Fruit fly (Drosophila melanogaster): ENCODE measurements around the gene esc.

The esc gene

DNA sequence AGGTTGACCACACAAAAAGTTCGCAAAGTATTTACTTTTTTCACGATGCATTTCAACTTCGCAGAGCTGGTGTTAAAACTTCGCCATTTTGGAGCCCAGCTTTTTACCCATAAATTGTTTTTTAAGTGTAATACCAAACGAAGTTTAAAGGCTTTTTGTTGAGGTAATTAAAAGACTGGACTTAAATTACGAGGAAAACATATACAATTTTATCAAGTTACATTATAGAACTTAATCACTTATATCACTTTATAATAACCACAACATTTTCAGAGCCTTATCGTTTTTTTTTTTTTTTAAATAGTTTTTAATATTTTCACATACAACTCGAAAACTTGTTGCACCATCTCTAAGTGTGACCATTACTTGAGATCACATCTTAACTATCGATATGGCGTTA is 41.2 kb downstream of the esc start, which contains the start of gene CG14931:
Gene CG14931, plus strand, starts transcription at position 301 of the 400 bp plus-strand sequence.
- TF ChIP-seq jim (GFP tag; optimal IDR thresholded peaks at IDR 0.05) (no peak), sage (GFP tag; optimal IDR thresholded peaks at IDR 0.05) (no peak), h (GFP tag; optimal IDR thresholded peaks at IDR 0.05) (no peak), Hr78 (GFP tag; optimal IDR thresholded peaks at IDR 0.05) (no peak), Vsx2 (GFP tag; optimal IDR thresholded peaks at IDR 0.05; ENCODE audit: partially characterized antibody) (no peak), rgr (GFP tag; optimal IDR thresholded peaks at IDR 0.05) (no peak), CrebA (GFP tag; optimal IDR thresholded peaks at IDR 0.05; ENCODE audit: borderline replicate concordance) (no peak), brk (GFP tag; optimal IDR thresholded peaks at IDR 0.05) (no peak), Abd-B (GFP tag; optimal IDR thresholded peaks at IDR 0.05) (no peak), HLH106 (tag; optimal IDR thresholded peaks at IDR 0.05) (no peak), Mio (GFP tag; optimal IDR thresholded peaks at IDR 0.05) (no peak), Myc (optimal IDR thresholded peaks at IDR 0.05) (no peak), N (GFP tag; optimal IDR thresholded peaks at IDR 0.05) (no peak), sv (GFP tag; optimal IDR thresholded peaks at IDR 0.05) (no peak), Hr83 (GFP tag; optimal IDR thresholded peaks at IDR 0.05; ENCODE audit: poor library complexity, severe bottlenecking) (no peak), tai (GFP tag; optimal IDR thresholded peaks at IDR 0.05) (no peak), usp (GFP tag; optimal IDR thresholded peaks at IDR 0.05) (no peak), foxo (GFP tag; optimal IDR thresholded peaks at IDR 0.05) (no peak), Dif (GFP tag; optimal IDR thresholded peaks at IDR 0.05; ENCODE audit: partially characterized antibody) (no peak)

All from whole organism, wandering third instar larva.